Fruit fly (Drosophila melanogaster) whole organism, embryonic: ENCODE data around the gene stv.

Experiments used
- Atf3 ChIP-seq: fragments of 200-800 bp; sonication (Bioruptor generic); optimal IDR thresholded peaks from 3 replicates; lab custom pipeline; 2016; ENCODE audit warnings: missing biosample characterization, missing genetic modification characterization
- B-H2 ChIP-seq: fragments of 200-800 bp; sonication (Bioruptor generic); optimal IDR thresholded peaks from 2 replicates; lab custom pipeline; 2018; ENCODE audit warnings: missing biosample characterization, mild to moderate bottlenecking, missing genetic modification characterization
- BEAF-32 ChIP-seq: fragments of 200-800 bp; sonication (Bioruptor generic); optimal IDR thresholded peaks from 3 replicates; lab custom pipeline; 2017; ENCODE audit warnings: missing biosample characterization, missing genetic modification characterization, mild to moderate bottlenecking, moderate library complexity, missing genetic modification reagents
- Bgb ChIP-seq: fragments of 200-800 bp; sonication (Bioruptor generic); IDR thresholded peaks from 2 replicates; pipeline ENCODE4 v1.3.6; 2022; ENCODE audit warnings: missing biosample characterization, missing genetic modification characterization; ENCODE audit not compliant: partially characterized antibody
- BtbVII ChIP-seq: fragments of 200-800 bp; sonication (Bioruptor generic); optimal IDR thresholded peaks from 3 replicates; lab custom pipeline; 2017; ENCODE audit warnings: missing biosample characterization, mild to moderate bottlenecking, missing genetic modification characterization
- CG10321 ChIP-seq: fragments of 200-800 bp; sonication (Bioruptor generic); IDR thresholded peaks from 2 replicates; pipeline ENCODE4 v1.3.6; 2022; ENCODE audit warnings: missing biosample characterization, missing genetic modification characterization
- CG11696 ChIP-seq: fragments of 200-800 bp; sonication (Bioruptor generic); IDR thresholded peaks from 2 replicates; pipeline ENCODE4 v1.3.6; 2022; ENCODE audit warnings: missing biosample characterization, missing genetic modification characterization
- CG11723 ChIP-seq: fragments of 200-800 bp; sonication (Bioruptor generic); optimal IDR thresholded peaks from 2 replicates; lab custom pipeline; 2017; ENCODE audit warnings: missing biosample characterization, mild to moderate bottlenecking, missing genetic modification characterization
- CG12744 ChIP-seq: fragments of 200-800 bp; sonication (Bioruptor generic); optimal IDR thresholded peaks from 2 replicates; lab custom pipeline; 2016; ENCODE audit warnings: missing biosample characterization, missing genetic modification characterization
- CG13624 ChIP-seq: fragments of 200-800 bp; sonication (Bioruptor generic); optimal IDR thresholded peaks from 2 replicates; lab custom pipeline; 2016; ENCODE audit warnings: missing biosample characterization, missing genetic modification characterization
- CG14050 ChIP-seq: fragments of 200-800 bp; sonication (Bioruptor generic); IDR thresholded peaks from 3 replicates; pipeline ENCODE4 v1.3.6; 2022; ENCODE audit warnings: missing biosample characterization, missing genetic modification characterization
- CG14667 ChIP-seq: fragments of 200-800 bp; sonication (Bioruptor generic); IDR thresholded peaks from 2 replicates; pipeline ENCODE4 v1.3.6; 2022; ENCODE audit warnings: missing biosample characterization, missing genetic modification characterization
- CG14965 ChIP-seq: fragments of 200-800 bp; sonication (Bioruptor generic); optimal IDR thresholded peaks from 2 replicates; lab custom pipeline; 2016; ENCODE audit warnings: missing biosample characterization, missing genetic modification characterization, borderline replicate concordance
- CG15696 ChIP-seq: fragments of 200-800 bp; sonication (Bioruptor generic); optimal IDR thresholded peaks from 2 replicates; lab custom pipeline; 2019; ENCODE audit warnings: missing biosample characterization, mild to moderate bottlenecking, missing genetic modification characterization, moderate library complexity
- CG17328 ChIP-seq: fragments of 200-800 bp; sonication (Bioruptor generic); IDR thresholded peaks from 2 replicates; pipeline ENCODE4 v1.3.6; 2022; ENCODE audit warnings: missing biosample characterization, missing genetic modification characterization
- CG17359 ChIP-seq: fragments of 200-800 bp; sonication (Bioruptor generic); optimal IDR thresholded peaks from 3 replicates; lab custom pipeline; 2018; ENCODE audit warnings: missing biosample characterization, mild to moderate bottlenecking, missing genetic modification characterization, moderate library complexity
- CG18262 ChIP-seq: fragments of 200-800 bp; optimal IDR thresholded peaks from 3 replicates; lab custom pipeline; 2019; ENCODE audit warnings: missing biosample characterization, mild to moderate bottlenecking, missing genetic modification characterization, moderate library complexity
- CG2202 ChIP-seq: fragments of 200-800 bp; sonication (Bioruptor generic); optimal IDR thresholded peaks from 2 replicates; lab custom pipeline; 2018; ENCODE audit warnings: missing biosample characterization, mild to moderate bottlenecking, missing genetic modification characterization
- CG30020 ChIP-seq: fragments of 200-800 bp; optimal IDR thresholded peaks from 2 replicates; lab custom pipeline; 2019; ENCODE audit warnings: missing biosample characterization, mild to moderate bottlenecking, missing genetic modification characterization, moderate library complexity
- CG3281 ChIP-seq: fragments of 200-800 bp; sonication (Bioruptor generic); optimal IDR thresholded peaks from 3 replicates; lab custom pipeline; 2017; ENCODE audit warnings: missing biosample characterization, mild to moderate bottlenecking, missing genetic modification characterization
- CG3726 ChIP-seq: fragments of 200-800 bp; sonication (Bioruptor generic); IDR thresholded peaks from 3 replicates; pipeline ENCODE4, ENCODE4 v1.3.6; 2022; ENCODE audit warnings: missing biosample characterization, missing genetic modification characterization
- CG4360 ChIP-seq: fragments of 200-800 bp; sonication (Bioruptor generic); IDR thresholded peaks from 2 replicates; pipeline ENCODE4 v1.3.6; 2022; ENCODE audit warnings: missing biosample characterization, missing genetic modification characterization
- CG6654 ChIP-seq: fragments of 200-800 bp; sonication (Bioruptor generic); optimal IDR thresholded peaks from 2 replicates; lab custom pipeline; 2017; ENCODE audit warnings: missing biosample characterization, mild to moderate bottlenecking, missing genetic modification characterization
- CG6765 ChIP-seq: fragments of 200-800 bp; sonication (Bioruptor generic); optimal IDR thresholded peaks from 3 replicates; lab custom pipeline; 2017; ENCODE audit warnings: missing biosample characterization, mild to moderate bottlenecking, missing genetic modification characterization
- CG7987 ChIP-seq: fragments of 200-800 bp; sonication (Bioruptor generic); optimal IDR thresholded peaks from 2 replicates; lab custom pipeline; 2018; ENCODE audit warnings: missing biosample characterization, mild to moderate bottlenecking, missing genetic modification characterization, moderate library complexity
- CG8388 ChIP-seq: fragments of 200-800 bp; sonication (Bioruptor generic); optimal IDR thresholded peaks from 2 replicates; lab custom pipeline; 2019; ENCODE audit warnings: missing biosample characterization, mild to moderate bottlenecking, missing genetic modification characterization, moderate library complexity
- CG9932 ChIP-seq: fragments of 200-800 bp; sonication (Bioruptor generic); IDR thresholded peaks from 2 replicates; pipeline ENCODE4 v1.3.6; 2022; ENCODE audit warnings: missing biosample characterization, missing genetic modification characterization
- CTCF ChIP-seq: fragments of 200-800 bp; sonication (Bioruptor generic); optimal IDR thresholded peaks from 2 replicates; lab custom pipeline; 2017; ENCODE audit warnings: missing biosample characterization, mild to moderate bottlenecking, missing genetic modification characterization, moderate library complexity
- NfI ChIP-seq: fragments of 200-800 bp; sonication (Bioruptor generic); optimal IDR thresholded peaks from 3 replicates; lab custom pipeline; 2018; ENCODE audit warnings: missing biosample characterization, mild to moderate bottlenecking, missing genetic modification characterization, moderate library complexity
- Optix ChIP-seq: fragments of 200-800 bp; sonication (Bioruptor generic); IDR thresholded peaks from 3 replicates; pipeline ENCODE4 v1.3.6; 2022; ENCODE audit warnings: missing biosample characterization, missing genetic modification characterization
- Side ChIP-seq: fragments of 200-800 bp; sonication (Bioruptor generic); optimal IDR thresholded peaks from 2 replicates; lab custom pipeline; 2016; ENCODE audit warnings: missing biosample characterization, missing genetic modification characterization
- aop ChIP-seq: fragments of 200-800 bp; sonication (Bioruptor generic); IDR thresholded peaks from 2 replicates; pipeline ENCODE4 v1.3.6; 2022; ENCODE audit warnings: missing biosample characterization, missing genetic modification characterization
- cas ChIP-seq: fragments of 200-800 bp; sonication (Bioruptor generic); IDR thresholded peaks from 2 replicates; pipeline ENCODE4 v1.3.6; 2022; ENCODE audit warnings: missing biosample characterization, missing genetic modification characterization
- esg ChIP-seq: fragments of 200-800 bp; sonication (Bioruptor generic); conservative IDR thresholded peaks from 2 replicates; pipeline ENCODE4 v1.3.6; 2022; ENCODE audit warnings: missing biosample characterization, missing genetic modification characterization
- eve ChIP-seq, 2 experiments: fragments of >200 bp; optimal IDR thresholded peaks; 2 replicates each; lab custom pipeline; 2017; ENCODE audit warnings: missing biosample characterization in 2 of 2, missing genetic modification characterization in 2 of 2
- gro ChIP-seq: fragments of 200-800 bp; sonication (Bioruptor generic); optimal IDR thresholded peaks from 2 replicates; lab custom pipeline; 2016; ENCODE audit warnings: missing biosample characterization, missing genetic modification characterization
- ind ChIP-seq: fragments of 200-800 bp; sonication (Bioruptor generic); optimal IDR thresholded peaks from 3 replicates; lab custom pipeline; 2016; ENCODE audit warnings: missing biosample characterization, missing genetic modification characterization
- jing ChIP-seq: fragments of 200-800 bp; sonication (Bioruptor generic); optimal IDR thresholded peaks from 2 replicates; lab custom pipeline; 2018; ENCODE audit warnings: missing biosample characterization, mild to moderate bottlenecking, missing genetic modification characterization
- kah ChIP-seq: fragments of 200-800 bp; sonication (Bioruptor generic); optimal IDR thresholded peaks from 2 replicates; lab custom pipeline; 2018; ENCODE audit warnings: missing biosample characterization, mild to moderate bottlenecking, missing genetic modification characterization
- ken ChIP-seq: fragments of 200-800 bp; sonication (Bioruptor generic); IDR thresholded peaks from 3 replicates; pipeline ENCODE4 v1.3.6; 2022; ENCODE audit warnings: missing biosample characterization, missing genetic modification characterization
- knrl ChIP-seq: fragments of 200-800 bp; sonication (Bioruptor generic); IDR thresholded peaks from 3 replicates; pipeline ENCODE4 v1.3.6; 2022; ENCODE audit warnings: missing biosample characterization, missing genetic modification characterization; ENCODE audit not compliant: partially characterized antibody
- lilli ChIP-seq: fragments of 200-800 bp; sonication (Bioruptor generic); optimal IDR thresholded peaks from 3 replicates; lab custom pipeline; 2016; ENCODE audit warnings: missing biosample characterization, missing genetic modification characterization
- maf-S ChIP-seq: fragments of 200-800 bp; sonication (Bioruptor generic); optimal IDR thresholded peaks from 2 replicates; lab custom pipeline; 2016; ENCODE audit warnings: missing biosample characterization, missing genetic modification characterization
- nau ChIP-seq: fragments of 200-800 bp; sonication (Bioruptor generic); optimal IDR thresholded peaks from 3 replicates; lab custom pipeline; 2017; ENCODE audit warnings: missing biosample characterization, mild to moderate bottlenecking, missing genetic modification characterization, missing genetic modification reagents
- peb ChIP-seq: fragments of 200-800 bp; sonication (Bioruptor generic); IDR thresholded peaks from 2 replicates; pipeline ENCODE4 v1.3.6; 2022; ENCODE audit warnings: missing biosample characterization, missing genetic modification characterization
- sd ChIP-seq: fragments of 200-800 bp; sonication (Bioruptor generic); optimal IDR thresholded peaks from 3 replicates; lab custom pipeline; 2018; ENCODE audit warnings: missing biosample characterization, mild to moderate bottlenecking, missing genetic modification characterization, moderate library complexity
- sim ChIP-seq: fragments of 200-800 bp; sonication (Bioruptor generic); IDR thresholded peaks from 2 replicates; pipeline ENCODE4 v1.3.6; 2022; ENCODE audit warnings: missing biosample characterization, missing genetic modification characterization
- slbo ChIP-seq: fragments of 200-800 bp; sonication (Bioruptor generic); IDR thresholded peaks from 2 replicates; pipeline ENCODE4 v1.3.6; 2022; ENCODE audit warnings: missing biosample characterization, missing genetic modification characterization
- tna ChIP-seq: fragments of 200-800 bp; sonication (Bioruptor generic); IDR thresholded peaks from 2 replicates; pipeline ENCODE4 v1.3.6; 2022; ENCODE audit warnings: missing biosample characterization, missing genetic modification characterization; ENCODE audit not compliant: partially characterized antibody

Gene stv

DNA sequence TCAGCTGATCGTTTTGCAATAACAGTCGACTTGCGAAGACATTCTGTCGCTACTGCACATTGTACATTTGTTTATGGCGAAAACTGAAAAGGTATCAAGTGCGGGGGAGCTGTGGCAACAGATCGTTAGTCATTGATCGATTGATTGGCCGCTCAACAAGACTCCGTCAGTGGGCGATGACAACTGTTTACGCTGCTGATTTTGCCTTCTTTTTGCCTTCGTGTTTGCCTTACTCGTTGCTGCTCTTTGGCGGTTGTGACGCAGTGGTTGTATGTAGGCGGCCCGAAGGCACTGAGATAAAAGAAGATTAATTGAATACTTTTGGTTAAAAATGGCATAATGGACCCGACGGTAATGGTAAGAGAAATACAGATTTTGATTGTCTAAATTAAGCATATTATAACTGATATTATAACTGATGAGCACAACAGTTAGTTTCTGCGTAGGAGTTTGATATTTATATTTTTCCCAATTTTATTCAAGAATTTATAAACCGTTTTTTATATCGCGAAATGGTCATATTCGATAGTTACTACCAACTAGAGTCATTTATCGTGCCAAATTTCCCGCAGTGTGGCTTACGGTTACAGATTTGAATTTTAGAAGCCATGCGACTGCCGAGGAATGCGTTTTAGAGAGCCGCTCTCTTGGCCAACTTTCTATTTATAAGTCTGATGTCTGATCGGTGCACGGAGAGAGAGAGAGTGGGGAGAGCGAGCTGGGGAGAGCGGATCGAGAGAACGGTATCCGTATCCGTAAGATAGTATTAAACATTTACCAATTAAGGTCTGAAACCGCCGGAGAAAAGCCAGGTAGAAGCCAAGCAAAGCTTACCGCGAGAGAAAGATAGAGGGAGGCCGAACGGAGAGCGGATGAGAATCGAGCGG is 532 bp upstream of the stv start (continued):
- TF ChIP-seq CG6654 (GFP tag; lab: Kevin White, UChicago) (peak; percentile 83), CG18262 (tag; lab: Kevin White, UChicago) (peak; percentile 94), gro (GFP tag; lab: Kevin White, UChicago) (no peak), CG4360 (GFP tag; lab: Robert Waterston, UW) (no peak; the same call in 1 of the 2 replicates), CG14667 (peak; percentile 66), jing (peak; percentile 80), sim (GFP tag; lab: Robert Waterston, UW) (peak; percentile 76; the same call in 1 of the 2 replicates), cas (GFP tag; lab: Robert Waterston, UW) (no peak), CG7987 (GFP tag; lab: Kevin White, UChicago) (peak; percentile 59), CG14050 (GFP tag; lab: Robert Waterston, UW) (peak; percentile 75), ken (peak; percentile 75), CG11723 (GFP tag; lab: Kevin White, UChicago) (peak; percentile 91), nau (peak; percentile 92), lilli (GFP tag; lab: Kevin White, UChicago) (peak; percentile 88), kah (GFP tag; lab: Kevin White, UChicago) (peak; percentile 80), CG6765 (GFP tag; lab: Kevin White, UChicago) (peak; percentile 65), CG15696 (tag; lab: Kevin White, UChicago) (peak; percentile 39), Optix (GFP tag; lab: Robert Waterston, UW) (peak; percentile 30; the same call in 1 of the 3 replicates), aop (GFP tag; lab: Robert Waterston, UW) (no peak), CG14965 (no peak), CG17359 (peak; percentile 91), peb (GFP tag; lab: Robert Waterston, UW) (peak; percentile 58; the same call in 1 of the 2 replicates), CG17328 (peak; percentile 77), sd (peak; percentile 99), ind (GFP tag; lab: Kevin White, UChicago) (peak; percentile 88), eve (GFP tag; optimal IDR thresholded peaks at IDR 0.05; lab: Kevin White, UChicago) (no peak), knrl (no peak), B-H2 (GFP tag; lab: Kevin White, UChicago) (peak; percentile 65), CG13624 (peak; percentile 59), CG12744 (GFP tag; lab: Kevin White, UChicago) (peak; percentile 48), NfI (GFP tag; lab: Kevin White, UChicago) (peak; percentile 91), maf-S (GFP tag; lab: Kevin White, UChicago) (no peak), BtbVII (peak; percentile 92), slbo (GFP tag; lab: Robert Waterston, UW) (peak; percentile 88), tna (GFP tag; lab: Robert Waterston, UW) (no peak), Bgb (GFP tag; lab: Robert Waterston, UW) (no peak), CG11696 (GFP tag; lab: Robert Waterston, UW) (peak; percentile 75), CG30020 (tag; lab: Kevin White, UChicago) (peak; percentile 50), CG8388 (GFP tag; lab: Kevin White, UChicago) (peak; percentile 90), CG3726 (GFP tag; lab: Robert Waterston, UW) (peak; percentile 60; the same call in 2 of the 3 replicates), Atf3 (GFP tag; lab: Kevin White, UChicago) (peak; percentile 28), CG9932 (peak; percentile 84), esg (peak; percentile 84), BEAF-32 (GFP tag; lab: Kevin White, UChicago) (no peak), CTCF (GFP tag; lab: Kevin White, UChicago) (peak; percentile 64), CG10321 (no peak; the same call in 1 of the 2 replicates), Side (GFP tag; lab: Kevin White, UChicago) (peak; percentile 66), CG2202 (tag; lab: Kevin White, UChicago) (peak; percentile 71), CG3281 (peak; percentile 92)
